Worm (Caenorhabditis elegans): ENCODE data around the gene K02E7.10.

DNA sequence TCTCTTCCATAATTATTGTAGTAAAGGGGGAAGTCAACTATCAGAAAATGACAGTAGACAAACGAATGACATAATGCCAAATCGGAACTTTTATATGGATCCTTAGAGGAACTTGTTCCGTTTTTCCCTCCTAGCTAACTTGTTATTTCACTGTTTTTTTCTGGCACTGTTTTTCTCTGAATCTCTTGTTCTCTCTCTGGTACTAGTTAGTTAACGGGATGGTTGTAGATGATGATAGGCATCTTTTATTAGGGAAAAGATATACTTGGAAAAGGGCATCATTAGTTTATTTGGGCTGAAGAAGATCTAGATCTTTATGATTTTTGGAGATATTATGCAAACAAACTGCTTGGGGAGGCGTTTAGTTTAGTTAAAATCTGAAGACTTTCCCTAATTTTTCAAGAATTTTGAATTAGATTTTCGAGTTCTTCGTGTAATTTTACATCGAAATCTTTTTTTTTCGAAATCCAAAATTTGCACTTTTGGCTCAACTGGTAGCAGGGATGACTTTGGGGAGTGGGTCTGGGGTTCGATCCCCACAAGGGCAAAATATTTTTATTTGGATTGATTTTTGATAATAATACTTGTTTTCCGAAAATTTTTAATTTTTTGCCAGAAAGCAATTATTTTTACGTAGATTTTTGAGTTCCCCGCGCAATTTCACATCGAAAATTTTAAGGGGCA is 40.2 kb upstream of the K02E7.10 start, which contains the start of gene col-40:
- TF ChIP-seq T22C8.4 (GFP tag; IDR thresholded peaks at IDR 0.05) (no peak), ref-1 (GFP tag; conservative IDR thresholded peaks at IDR 0.05) (no peak)
